Worm (Caenorhabditis elegans) whole organism, mixed stage, embryonic: ENCODE results near the gene ttr-40.

Experiments
- blmp-1 ChIP-seq: fragments of 150-350 bp; optimal IDR thresholded peaks from 2 replicates; lab custom pipeline; 2014; ENCODE audit warnings: missing biosample characterization, missing genetic modification characterization
- ceh-43 ChIP-seq: fragments of 200-800 bp; sonication (Bioruptor generic); optimal IDR thresholded peaks from 2 replicates; lab custom pipeline; 2018; ENCODE audit warnings: mild to moderate bottlenecking, missing genetic modification characterization, moderate library complexity, missing compliant biosample characterization
- ces-1 ChIP-seq: fragments of 150-350 bp; optimal IDR thresholded peaks from 2 replicates; lab custom pipeline; 2014; ENCODE audit warnings: missing biosample characterization, missing genetic modification reagents, missing genetic modification characterization
- cnd-1 ChIP-seq: fragments of 200-800 bp; sonication (Bioruptor generic); optimal IDR thresholded peaks from 2 replicates; lab custom pipeline; 2018; ENCODE audit warnings: mild to moderate bottlenecking, missing genetic modification characterization, missing compliant biosample characterization
- lsy-2 ChIP-seq: fragments of 150-350 bp; optimal IDR thresholded peaks from 2 replicates; lab custom pipeline; 2014; ENCODE audit warnings: missing biosample characterization, missing genetic modification characterization
- mab-5 ChIP-seq: fragments of 150-350 bp; optimal IDR thresholded peaks from 2 replicates; lab custom pipeline; 2014; ENCODE audit warnings: missing biosample characterization, missing genetic modification characterization
- mep-1 ChIP-seq: fragments of 150-350 bp; optimal IDR thresholded peaks from 2 replicates; lab custom pipeline; 2017; ENCODE audit warnings: missing biosample characterization, missing genetic modification reagents, missing genetic modification characterization, inconsistent platforms
- nhr-2 ChIP-seq: fragments of 150-350 bp; optimal IDR thresholded peaks from 2 replicates; lab custom pipeline; 2014; ENCODE audit warnings: missing biosample characterization, missing genetic modification characterization
- nhr-237 ChIP-seq: fragments of 150-350 bp; optimal IDR thresholded peaks from 2 replicates; lab custom pipeline; 2014; ENCODE audit warnings: missing biosample characterization, missing genetic modification characterization
- nhr-28 ChIP-seq: fragments of 150-350 bp; optimal IDR thresholded peaks from 2 replicates; lab custom pipeline; 2014; ENCODE audit warnings: missing biosample characterization, missing genetic modification characterization
- snpc-4 ChIP-seq: fragments of 150-350 bp; optimal IDR thresholded peaks from 2 replicates; lab custom pipeline; 2014; ENCODE audit warnings: missing biosample characterization, missing genetic modification characterization
- unc-39 ChIP-seq: fragments of 150-350 bp; optimal IDR thresholded peaks from 2 replicates; lab custom pipeline; 2014; ENCODE audit warnings: missing biosample characterization, missing genetic modification characterization
- unc-62 ChIP-seq: fragments of 150-350 bp; optimal IDR thresholded peaks from 2 replicates; lab custom pipeline; 2014; ENCODE audit warnings: missing biosample characterization, missing genetic modification reagents, missing genetic modification characterization
- ztf-11 ChIP-seq: fragments of 150-350 bp; optimal IDR thresholded peaks from 2 replicates; lab custom pipeline; 2014; ENCODE audit warnings: missing biosample characterization, missing genetic modification characterization

ce11 chrV:9359674-9360073 lies 4.4 kb upstream of the ttr-40 start, which contains the start of gene gpa-3:
- TF ChIP-seq mab-5 (tag; lab: Kevin White, UChicago) (no peak), unc-62 (GFP tag; lab: Kevin White, UChicago) (no peak), mep-1 (no peak), snpc-4 (tag; lab: Kevin White, UChicago) (no peak), cnd-1 (tag; lab: Kevin White, UChicago) (no peak), unc-39 (tag; lab: Kevin White, UChicago) (no peak), lsy-2 (tag; lab: Kevin White, UChicago) (no peak), ztf-11 (tag; lab: Kevin White, UChicago) (no peak), ceh-43 (GFP tag; lab: Kevin White, UChicago) (no peak), ces-1 (GFP tag; lab: Kevin White, UChicago) (no peak), nhr-28 (tag; lab: Kevin White, UChicago) (no peak), nhr-2 (tag; lab: Kevin White, UChicago) (no peak), blmp-1 (tag; lab: Kevin White, UChicago) (no peak), nhr-237 (tag; lab: Kevin White, UChicago) (no peak)
